Worm (Caenorhabditis elegans) whole organism, early embryonic: ENCODE data around the gene F59F5.3.

Source experiments
- B0310.2 ChIP-seq: sonication (generic microtip); optimal IDR thresholded peaks from 2 replicates; lab custom pipeline; 2016; ENCODE audit warnings: mild to moderate bottlenecking, missing genetic modification characterization, missing compliant biosample characterization
- F13C5.2 ChIP-seq: sonication (generic microtip); optimal IDR thresholded peaks from 2 replicates; lab custom pipeline; 2017; ENCODE audit warnings: mild to moderate bottlenecking, missing genetic modification characterization, inconsistent platforms, missing compliant biosample characterization
- aly-1 ChIP-seq: sonication (generic microtip); optimal IDR thresholded peaks from 2 replicates; lab custom pipeline; 2016; ENCODE audit warnings: missing genetic modification characterization, missing compliant biosample characterization
- ama-1 ChIP-seq: fragments of 150-350 bp; optimal IDR thresholded peaks from 2 replicates; lab custom pipeline; 2014
- ceh-13 ChIP-seq: fragments of 200-800 bp; sonication (Bioruptor generic); optimal IDR thresholded peaks from 2 replicates; lab custom pipeline; 2018; ENCODE audit warnings: mild to moderate bottlenecking, missing genetic modification characterization, missing compliant biosample characterization
- ceh-36 ChIP-seq: sonication (generic microtip); optimal IDR thresholded peaks from 2 replicates; lab custom pipeline; 2016; ENCODE audit warnings: missing genetic modification characterization, inconsistent platforms, missing compliant biosample characterization
- ets-7 ChIP-seq: sonication (generic microtip); optimal IDR thresholded peaks from 2 replicates; lab custom pipeline; 2016; ENCODE audit warnings: missing genotype, missing genetic modification characterization, missing compliant biosample characterization
- flt-1 ChIP-seq: fragments of 200-800 bp; sonication (Bioruptor generic); IDR thresholded peaks from 2 replicates; pipeline ENCODE4 v1.3.6; 2022; ENCODE audit warnings: missing genetic modification characterization, missing compliant biosample characterization
- hmbx-1 ChIP-seq: sonication (generic microtip); optimal IDR thresholded peaks from 2 replicates; lab custom pipeline; 2016; ENCODE audit warnings: mild to moderate bottlenecking, missing genetic modification characterization, missing compliant biosample characterization
- hmg-4 ChIP-seq: fragments of 200-800 bp; sonication (Bioruptor generic); optimal IDR thresholded peaks from 2 replicates; lab custom pipeline; 2018; ENCODE audit warnings: mild to moderate bottlenecking, missing genetic modification characterization, missing compliant biosample characterization
- hnd-1 ChIP-seq: sonication (generic microtip); optimal IDR thresholded peaks from 2 replicates; lab custom pipeline; 2016; ENCODE audit warnings: missing genetic modification characterization, missing compliant biosample characterization
- pes-1 ChIP-seq: fragments of 200-800 bp; sonication (Bioruptor generic); IDR thresholded peaks from 2 replicates; pipeline ENCODE4 v1.3.6; 2022; ENCODE audit warnings: missing genetic modification reagents, missing genetic modification characterization, missing compliant biosample characterization
- scrt-1 ChIP-seq: fragments of 200-800 bp; sonication (Bioruptor generic); IDR thresholded peaks from 2 replicates; pipeline ENCODE4 v1.3.6; 2022; ENCODE audit warnings: missing genetic modification characterization, missing compliant biosample characterization
- sea-1 ChIP-seq: fragments of 200-800 bp; sonication (Bioruptor generic); conservative IDR thresholded peaks from 2 replicates; pipeline ENCODE4 v1.3.6; 2022; ENCODE audit warnings: missing genetic modification characterization, missing compliant biosample characterization
- tbx-11 ChIP-seq: fragments of 200-800 bp; sonication (Bioruptor generic); IDR thresholded peaks from 2 replicates; pipeline ENCODE4 v1.3.6; 2022; ENCODE audit warnings: missing genetic modification characterization, missing compliant biosample characterization
- tbx-37 ChIP-seq: fragments of 200-800 bp; sonication (Bioruptor generic); conservative IDR thresholded peaks from 2 replicates; pipeline ENCODE4 v1.3.6; 2022; ENCODE audit warnings: missing genetic modification reagents, missing genetic modification characterization, missing compliant biosample characterization
- tra-4 ChIP-seq: sonication (generic microtip); optimal IDR thresholded peaks from 2 replicates; lab custom pipeline; 2017; ENCODE audit warnings: missing genetic modification characterization, missing compliant biosample characterization

The F59F5.3 gene

DNA sequence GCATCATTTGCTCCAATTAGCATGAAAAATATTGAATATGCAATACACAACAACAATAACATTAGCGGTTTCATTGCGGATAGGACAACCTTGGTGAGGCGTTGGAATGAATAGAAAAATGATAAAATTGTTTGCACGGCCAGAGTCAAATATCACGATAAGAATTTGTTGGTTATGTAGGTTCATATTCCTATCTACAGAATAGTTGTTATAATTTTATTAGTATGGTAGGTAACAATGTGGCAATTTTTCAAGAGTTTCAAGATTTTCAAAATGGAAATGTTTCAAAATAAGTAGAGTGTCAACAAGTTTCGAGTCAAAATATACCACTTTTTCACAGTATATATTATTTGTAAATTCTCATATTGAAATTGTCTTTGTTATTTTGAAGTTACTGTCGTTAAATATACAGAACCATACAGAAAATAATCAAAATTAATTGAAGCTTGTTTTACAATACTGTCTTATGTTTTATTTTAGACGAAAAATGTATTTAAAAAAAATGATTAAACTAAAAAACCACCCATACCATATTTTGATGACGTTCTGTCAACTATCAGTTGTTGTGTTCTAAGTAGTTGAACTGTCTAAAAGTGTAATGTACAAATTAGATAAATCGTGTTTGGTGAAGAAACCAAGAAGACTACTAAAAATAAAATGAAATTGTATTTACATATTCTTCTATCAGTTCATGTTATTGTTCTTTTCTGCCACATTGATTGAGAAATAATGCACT is at the start of gene F59F5.3, which contains the start of gene F59F5.4:
Gene F59F5.3, minus strand, starts transcription at position 101 of the 736 bp plus-strand sequence.
Gene F59F5.4, plus strand, starts transcription at position 686 of the 736 bp plus-strand sequence.
- TF ChIP-seq ama-1 (no peak), ets-7 (tag; lab: Kevin White, UChicago) (no peak), tra-4 (tag; lab: Kevin White, UChicago) (no peak), scrt-1 (GFP tag; lab: Robert Waterston, UW) (no peak), aly-1 (tag; lab: Kevin White, UChicago) (no peak), hmbx-1 (tag; lab: Kevin White, UChicago) (no peak), ceh-13 (GFP tag; lab: Kevin White, UChicago) (no peak), tbx-11 (GFP tag; lab: Robert Waterston, UW) (no peak), hnd-1 (tag; lab: Kevin White, UChicago) (no peak), B0310.2 (tag; lab: Kevin White, UChicago) (no peak), F13C5.2 (tag; lab: Kevin White, UChicago) (no peak), ceh-36 (tag; lab: Kevin White, UChicago) (no peak), tbx-37 (GFP tag; lab: Robert Waterston, UW) (no peak)

DNA sequence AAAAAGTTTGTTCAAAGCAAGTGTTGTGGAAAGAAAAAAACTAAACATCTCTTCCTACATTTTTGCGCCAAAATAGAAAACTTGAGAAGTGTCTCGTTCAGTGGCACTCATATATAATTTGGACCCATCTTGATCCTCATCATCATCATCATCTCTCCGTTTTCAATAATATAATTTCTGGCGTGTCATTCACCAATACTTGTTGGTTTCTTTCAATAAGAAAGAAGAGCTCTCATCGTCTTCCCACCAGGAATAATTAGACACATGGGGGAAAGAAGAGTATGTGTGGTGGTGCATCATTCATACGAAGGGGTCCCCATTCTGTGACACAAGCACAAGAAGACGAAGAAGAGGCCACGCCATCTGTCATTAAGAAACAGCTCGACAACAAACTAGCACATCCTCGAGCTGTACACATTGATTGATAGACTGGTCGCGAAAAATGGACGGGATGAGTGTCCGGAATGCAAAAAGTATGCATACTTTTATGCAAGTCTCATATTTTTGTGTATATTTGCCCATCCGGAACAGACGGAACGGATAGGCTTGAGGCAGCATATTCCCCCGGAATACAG is 49.1 kb upstream of the F59F5.3 start:
- TF ChIP-seq hmg-4 (GFP tag; lab: Kevin White, UChicago) (peak; percentile 9), ama-1 (no peak), hnd-1 (tag; lab: Kevin White, UChicago) (no peak), tra-4 (tag; lab: Kevin White, UChicago) (no peak), aly-1 (tag; lab: Kevin White, UChicago) (no peak), tbx-11 (GFP tag; lab: Robert Waterston, UW) (no peak)

DNA sequence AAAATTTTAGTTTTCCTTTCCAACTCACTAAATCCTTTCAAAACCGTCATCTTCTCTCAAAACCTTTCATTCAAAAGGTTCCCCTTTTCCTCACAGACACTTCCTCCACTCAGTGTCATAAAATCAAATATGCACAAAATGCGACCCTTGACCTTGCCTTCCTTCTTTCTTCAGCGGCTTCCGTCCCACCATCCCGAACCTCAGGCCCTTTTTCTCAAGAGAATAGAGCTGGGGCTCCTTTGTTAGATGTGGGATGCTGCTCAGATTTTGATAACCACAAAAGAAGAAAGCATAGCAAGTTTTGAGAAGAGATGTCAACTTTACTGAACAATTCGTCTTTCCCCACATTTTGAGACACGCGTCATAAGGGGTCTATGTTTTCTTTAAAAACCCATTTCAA is 48.6 kb upstream of the F59F5.3 start:
- TF ChIP-seq ama-1 (peak; percentile 40), F13C5.2 (tag; lab: Kevin White, UChicago) (no peak), tbx-11 (GFP tag; lab: Robert Waterston, UW) (no peak), ceh-36 (tag; lab: Kevin White, UChicago) (no peak), ceh-13 (GFP tag; lab: Kevin White, UChicago) (no peak), pes-1 (GFP tag; lab: Robert Waterston, UW) (0 out of 2 replicates have a peak, but pooled peaks have one; percentile 22), flt-1 (no peak), B0310.2 (tag; lab: Kevin White, UChicago) (no peak)

DNA sequence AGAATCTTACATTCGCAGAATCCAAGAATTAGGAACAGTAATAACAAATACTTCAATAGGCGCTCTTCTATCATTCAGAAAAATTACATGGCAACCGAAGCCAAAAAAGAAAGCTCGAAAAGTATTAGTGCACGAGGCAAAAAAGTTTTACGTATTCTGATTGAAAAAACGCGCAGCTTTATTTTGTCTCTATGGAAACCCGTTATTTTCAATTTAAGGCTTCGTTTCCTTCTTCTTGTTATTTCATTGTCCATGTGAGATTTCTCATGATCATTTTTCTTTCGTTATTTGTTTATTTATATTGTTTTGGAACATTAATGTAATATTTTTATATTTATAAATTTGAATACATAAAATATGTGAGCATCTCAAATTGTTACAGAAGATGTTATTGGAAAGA is 47.3 kb upstream of the F59F5.3 start, which contains the start of gene F57C7.4:
Gene F57C7.4, minus strand, starts transcription at position 101 of the 400 bp plus-strand sequence.
- TF ChIP-seq ets-7 (tag; lab: Kevin White, UChicago), result no peak
- no peak for TF ChIP-seq tra-4 (tag; lab: Kevin White, UChicago)
- no peak for TF ChIP-seq ama-1
- TF ChIP-seq sea-1 (GFP tag; lab: Robert Waterston, UW), result no peak
- no peak for TF ChIP-seq hmbx-1 (tag; lab: Kevin White, UChicago)
- no peak for TF ChIP-seq scrt-1 (GFP tag; lab: Robert Waterston, UW)
- no peak for TF ChIP-seq ceh-13 (GFP tag; lab: Kevin White, UChicago)
- TF ChIP-seq hmg-4 (GFP tag; lab: Kevin White, UChicago), result no peak
- no peak for TF ChIP-seq pes-1 (GFP tag; lab: Robert Waterston, UW)
- TF ChIP-seq tbx-37 (GFP tag; lab: Robert Waterston, UW), result no peak
- no peak for TF ChIP-seq flt-1
- no peak for TF ChIP-seq ceh-36 (tag; lab: Kevin White, UChicago)

DNA sequence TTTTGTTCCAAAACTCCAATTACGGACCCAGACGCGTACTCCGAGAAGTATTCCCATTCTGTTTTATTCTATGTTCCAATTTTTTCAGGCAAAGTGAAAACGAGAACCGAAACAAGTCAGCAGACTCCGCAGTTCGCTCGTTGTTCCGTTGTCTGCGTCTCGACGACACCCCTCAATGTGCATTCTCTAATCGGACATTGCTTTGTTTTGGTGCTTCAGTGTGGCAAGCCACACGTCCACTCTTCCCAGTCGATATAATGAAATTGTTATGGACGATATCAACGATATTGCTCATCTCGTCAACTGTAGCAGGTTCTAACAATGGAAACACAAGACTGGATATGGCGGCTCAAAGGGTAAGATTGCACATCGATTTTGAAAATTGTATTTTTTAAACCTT is 34.7 kb upstream of the F59F5.3 start, which contains the start of gene nhx-5:
Gene nhx-5, plus strand, starts transcription at position 82 of the 400 bp plus-strand sequence.
- no peak for TF ChIP-seq hnd-1 (tag; lab: Kevin White, UChicago)
- no peak for TF ChIP-seq ets-7 (tag; lab: Kevin White, UChicago)
- no peak for TF ChIP-seq flt-1
- TF ChIP-seq tbx-37 (GFP tag; lab: Robert Waterston, UW), result no peak
- no peak for TF ChIP-seq F13C5.2 (tag; lab: Kevin White, UChicago)
- no peak for TF ChIP-seq sea-1 (GFP tag; lab: Robert Waterston, UW)
- no peak for TF ChIP-seq scrt-1 (GFP tag; lab: Robert Waterston, UW)
- no peak for TF ChIP-seq B0310.2 (tag; lab: Kevin White, UChicago)
- TF ChIP-seq aly-1 (tag; lab: Kevin White, UChicago), result no peak
- TF ChIP-seq ama-1, result no peak
- TF ChIP-seq pes-1 (GFP tag; lab: Robert Waterston, UW), result no peak
- TF ChIP-seq ceh-13 (GFP tag; lab: Kevin White, UChicago), result no peak
- TF ChIP-seq hmbx-1 (tag; lab: Kevin White, UChicago), result no peak
- TF ChIP-seq tra-4 (tag; lab: Kevin White, UChicago), result no peak

DNA sequence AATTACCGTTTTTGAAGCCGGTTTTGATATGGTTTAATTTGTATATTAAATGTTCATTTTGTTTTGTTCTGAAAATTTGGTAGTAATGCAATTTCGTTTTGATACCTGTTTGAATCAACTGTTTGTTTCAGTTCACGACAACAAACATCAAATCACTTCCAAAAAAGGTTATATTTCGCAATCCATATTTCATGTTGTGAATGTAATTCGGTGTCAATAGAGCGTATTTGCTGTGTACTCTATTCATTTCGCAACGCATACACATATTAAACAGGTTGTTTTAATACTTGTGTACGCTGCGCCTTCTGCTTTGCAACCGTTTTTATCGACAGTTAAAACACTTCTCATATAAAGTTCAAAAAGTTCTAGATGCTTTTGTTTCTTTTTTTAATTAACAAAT is 34.2 kb upstream of the F59F5.3 start:
- TF ChIP-seq ets-7 (tag; lab: Kevin White, UChicago), result no peak
- no peak for TF ChIP-seq hmg-4 (GFP tag; lab: Kevin White, UChicago)
- no peak for TF ChIP-seq tra-4 (tag; lab: Kevin White, UChicago)
- TF ChIP-seq pes-1 (GFP tag; lab: Robert Waterston, UW), result no peak
- TF ChIP-seq ceh-13 (GFP tag; lab: Kevin White, UChicago), result no peak
- TF ChIP-seq flt-1, result no peak
- no peak for TF ChIP-seq hmbx-1 (tag; lab: Kevin White, UChicago)
- no peak for TF ChIP-seq tbx-37 (GFP tag; lab: Robert Waterston, UW)
- TF ChIP-seq ceh-36 (tag; lab: Kevin White, UChicago), result no peak
- TF ChIP-seq tbx-11 (GFP tag; lab: Robert Waterston, UW), result no peak
- no peak for TF ChIP-seq scrt-1 (GFP tag; lab: Robert Waterston, UW)
- TF ChIP-seq F13C5.2 (tag; lab: Kevin White, UChicago), result no peak
- TF ChIP-seq sea-1 (GFP tag; lab: Robert Waterston, UW), result no peak
- no peak for TF ChIP-seq aly-1 (tag; lab: Kevin White, UChicago)
- TF ChIP-seq ama-1, result no peak
- TF ChIP-seq B0310.2 (tag; lab: Kevin White, UChicago), result no peak
